Fruit fly (Drosophila melanogaster) Kc167 (cell line): ENCODE measurements around the gene CG3961.

Source experiments
- Myc ChIP-seq: fragments of >200 bp; optimal IDR thresholded peaks from 2 replicates; lab custom pipeline; 2017; ENCODE audit warnings: missing external identifiers
- ttk ChIP-seq: sonication (Bioruptor generic); optimal IDR thresholded peaks from 2 replicates; lab custom pipeline; 2017; ENCODE audit warnings: missing external identifiers

dm6 chr3L:18865447-18866367 lies 24.6 kb downstream of the CG3961 start, which contains the start of gene CG14074:
- TF ChIP-seq Myc (lab: Kevin White, UChicago): no peak
- no peak for TF ChIP-seq ttk (lab: Kevin White, UChicago)
